Worm (Caenorhabditis elegans) whole organism, L4 larva: ENCODE data around the gene sra-27.

ENCODE experiments used
- F10B5.3 ChIP-seq: sonication (generic microtip); optimal IDR thresholded peaks from 2 replicates; lab custom pipeline; 2016; ENCODE audit warnings: mild to moderate bottlenecking, missing genetic modification characterization, missing compliant biosample characterization
- F26F4.8 ChIP-seq: fragments of 200-800 bp; sonication (Bioruptor generic); conservative IDR thresholded peaks from 2 replicates; pipeline ENCODE4 v1.3.6; 2022; ENCODE audit warnings: missing genetic modification characterization, missing compliant biosample characterization
- F49E8.2 ChIP-seq: sonication (generic microtip); optimal IDR thresholded peaks from 2 replicates; lab custom pipeline; 2016; ENCODE audit warnings: missing compliant biosample characterization, mild to moderate bottlenecking, missing genetic modification characterization, borderline replicate concordance
- T26A8.4 ChIP-seq: fragments of 200-800 bp; sonication (Bioruptor generic); IDR thresholded peaks from 2 replicates; pipeline ENCODE4 v1.3.6; 2022; ENCODE audit warnings: missing genetic modification characterization, missing compliant biosample characterization
- Y75B8A.6 ChIP-seq: fragments of 200-800 bp; sonication (Bioruptor generic); IDR thresholded peaks from 2 replicates; pipeline ENCODE4 v1.3.6; 2022; ENCODE audit warnings: missing genetic modification reagents, missing genetic modification characterization, missing compliant biosample characterization
- ZK546.5 ChIP-seq, 2 experiments: sonication (generic microtip); optimal IDR thresholded peaks; 2 replicates each; lab custom pipeline; 2017; ENCODE audit warnings: missing biosample characterization in 2 of 2, missing genetic modification characterization in 2 of 2
- aha-1 ChIP-seq: fragments of 150-350 bp; peaks from one replicate; lab custom pipeline; 2014; ENCODE audit warnings: missing biosample characterization, missing genetic modification characterization
- attf-4 ChIP-seq: sonication (generic microtip); optimal IDR thresholded peaks from 3 replicates; lab custom pipeline; 2017; ENCODE audit warnings: missing biosample characterization, missing genetic modification characterization
- ceh-44 ChIP-seq: fragments of 200-800 bp; sonication (Bioruptor generic); IDR thresholded peaks from 2 replicates; pipeline ENCODE4 v1.3.6; 2022; ENCODE audit warnings: missing genetic modification reagents, missing genetic modification characterization, missing compliant biosample characterization
- ceh-82 ChIP-seq: sonication (generic microtip); optimal IDR thresholded peaks from 2 replicates; lab custom pipeline; 2017; ENCODE audit warnings: missing biosample characterization, missing genetic modification characterization
- ces-1 ChIP-seq: fragments of 150-350 bp; sonication (generic microtip); optimal IDR thresholded peaks from 4 replicates; lab custom pipeline; 2014; ENCODE audit warnings: missing biosample characterization, missing genetic modification reagents, missing genetic modification characterization
- ctbp-1 ChIP-seq: fragments of 200-800 bp; sonication (Bioruptor generic); IDR thresholded peaks from 2 replicates; pipeline ENCODE4 v1.3.6; 2022; ENCODE audit warnings: missing genetic modification reagents, missing genetic modification characterization, missing compliant biosample characterization
- daf-12 ChIP-seq: fragments of 150-350 bp; optimal IDR thresholded peaks from 2 replicates; lab custom pipeline; 2014; ENCODE audit warnings: missing biosample characterization, missing genetic modification reagents, missing genetic modification characterization
- daf-16 ChIP-seq, 3 experiments: sonication (generic microtip); optimal IDR thresholded peaks; 2 replicates each; lab custom pipeline; 2016 to 2017; ENCODE audit warnings: missing genetic modification characterization in 3 of 3, missing genetic modification reagents in 3 of 3, mild to moderate bottlenecking in 2 of 3, missing compliant biosample characterization in 2 of 3, missing biosample characterization in 1 of 3, moderate library complexity in 1 of 3
- dmd-8 ChIP-seq: fragments of 200-800 bp; sonication (Bioruptor generic); IDR thresholded peaks from 2 replicates; pipeline ENCODE4 v1.3.6; 2022; ENCODE audit warnings: missing genetic modification characterization, missing compliant biosample characterization
- dpl-1 ChIP-seq: fragments of 150-350 bp; optimal IDR thresholded peaks from 2 replicates; lab custom pipeline; 2014; ENCODE audit warnings: missing biosample characterization, missing genetic modification reagents, missing genetic modification characterization
- dve-1 ChIP-seq: sonication (generic microtip); optimal IDR thresholded peaks from 2 replicates; lab custom pipeline; 2017; ENCODE audit warnings: antibody characterized with exemption, mild to moderate bottlenecking, missing genetic modification characterization, missing compliant biosample characterization; ENCODE audit not compliant: insufficient read depth
- hif-1 ChIP-seq, 2 experiments: sonication (generic microtip); optimal IDR thresholded peaks; 2 replicates each; lab custom pipeline; 2016 to 2017; ENCODE audit warnings: missing compliant biosample characterization in 2 of 2, missing genetic modification characterization in 2 of 2, missing genetic modification reagents in 2 of 2, missing genotype in 2 of 2, mild to moderate bottlenecking in 1 of 2
- hmg-1.1 ChIP-seq: fragments of 200-800 bp; sonication (Bioruptor generic); IDR thresholded peaks from 2 replicates; pipeline ENCODE4 v1.3.6; 2022; ENCODE audit warnings: missing genetic modification reagents, missing genetic modification characterization, missing compliant biosample characterization
- lin-15B ChIP-seq: fragments of 150-350 bp; sonication (generic microtip); optimal IDR thresholded peaks from 3 replicates; lab custom pipeline; 2014; ENCODE audit warnings: missing biosample characterization, missing genetic modification characterization
- lin-29 ChIP-seq: fragments of 200-800 bp; sonication (Bioruptor generic); IDR thresholded peaks from 2 replicates; pipeline ENCODE4 v1.3.6; 2022; ENCODE audit warnings: missing genetic modification reagents, missing genetic modification characterization, missing compliant biosample characterization
- lin-39 ChIP-seq: fragments of 150-350 bp; optimal IDR thresholded peaks from 2 replicates; lab custom pipeline; 2014; ENCODE audit warnings: missing biosample characterization, missing genetic modification reagents, missing genetic modification characterization
- lsy-2 ChIP-seq, 2 experiments: fragments of 150-350 bp in 1 of 2; sonication (generic microtip) in 1 of 2; optimal IDR thresholded peaks; 2 replicates each; lab custom pipeline; 2014 to 2017; ENCODE audit warnings: missing biosample characterization in 2 of 2, missing genetic modification characterization in 2 of 2
- mdl-1 ChIP-seq, 2 experiments: fragments of 150-350 bp in 1 of 2; sonication (generic microtip) in 1 of 2; optimal IDR thresholded peaks; 2 replicates each; lab custom pipeline; 2014 to 2017; ENCODE audit warnings: missing biosample characterization in 2 of 2, missing genetic modification characterization in 2 of 2
- mep-1 ChIP-seq: fragments of 150-350 bp; sonication (generic microtip); optimal IDR thresholded peaks from 3 replicates; lab custom pipeline; 2014; ENCODE audit warnings: missing biosample characterization, missing genetic modification characterization
- mes-2 ChIP-seq: sonication (generic microtip); optimal IDR thresholded peaks from 2 replicates; lab custom pipeline; 2016; ENCODE audit warnings: missing genotype, mild to moderate bottlenecking, missing genetic modification characterization, missing compliant biosample characterization; ENCODE audit not compliant: poor library complexity, severe bottlenecking
- nhr-10 ChIP-seq: fragments of 150-350 bp; optimal IDR thresholded peaks from 2 replicates; lab custom pipeline; 2014; ENCODE audit warnings: missing biosample characterization, missing genetic modification characterization
- nhr-11 ChIP-seq: fragments of 150-350 bp; optimal IDR thresholded peaks from 2 replicates; lab custom pipeline; 2014; ENCODE audit warnings: missing biosample characterization, missing genetic modification characterization
- nhr-111 ChIP-seq: fragments of 200-800 bp; sonication (Bioruptor generic); optimal IDR thresholded peaks from 2 replicates; lab custom pipeline; 2018; ENCODE audit warnings: mild to moderate bottlenecking, missing genetic modification characterization, missing compliant biosample characterization
- nhr-237 ChIP-seq: sonication (generic microtip); optimal IDR thresholded peaks from 2 replicates; lab custom pipeline; 2017; ENCODE audit warnings: missing biosample characterization, missing genetic modification characterization
- nhr-25 ChIP-seq: sonication (generic microtip); optimal IDR thresholded peaks from 2 replicates; lab custom pipeline; 2017; ENCODE audit warnings: missing genetic modification characterization, mild to moderate bottlenecking, missing compliant biosample characterization, antibody characterized with exemption, moderate library complexity, borderline replicate concordance; ENCODE audit not compliant: insufficient read depth
- nhr-42 ChIP-seq: fragments of 200-800 bp; sonication (Bioruptor generic); IDR thresholded peaks from 2 replicates; pipeline ENCODE4 v1.3.6; 2022; ENCODE audit warnings: missing genetic modification characterization, missing compliant biosample characterization
- nhr-6 ChIP-seq: fragments of 150-350 bp; optimal IDR thresholded peaks from 2 replicates; lab custom pipeline; 2014; ENCODE audit warnings: missing biosample characterization, missing genetic modification characterization
- nhr-76 ChIP-seq: fragments of 150-350 bp; optimal IDR thresholded peaks from 2 replicates; lab custom pipeline; 2014; ENCODE audit warnings: missing biosample characterization, missing genetic modification characterization
- pha-4 ChIP-seq, 2 experiments: fragments of 150-350 bp in 1 of 2; fragments of 200-800 bp in 1 of 2; sonication (Bioruptor generic) in 1 of 2; IDR thresholded peaks in 1 of 2; optimal IDR thresholded peaks in 1 of 2; 2 replicates each; pipeline versions ENCODE4 v1.3.6 to Lab custom; 2014 to 2022; ENCODE audit warnings: missing genetic modification characterization in 2 of 2, missing genetic modification reagents in 2 of 2, missing biosample characterization in 1 of 2, missing compliant biosample characterization in 1 of 2
- php-3 ChIP-seq: fragments of 200-800 bp; sonication (Bioruptor generic); IDR thresholded peaks from 2 replicates; pipeline ENCODE4 v1.3.6; 2022; ENCODE audit warnings: missing genetic modification reagents, missing genetic modification characterization, missing compliant biosample characterization
- pqm-1 ChIP-seq: sonication (generic microtip); optimal IDR thresholded peaks from 2 replicates; lab custom pipeline; 2017; ENCODE audit warnings: missing biosample characterization, missing genetic modification characterization
- saeg-2 ChIP-seq: fragments of 200-800 bp; sonication (Bioruptor generic); IDR thresholded peaks from 2 replicates; pipeline ENCODE4 v1.3.6; 2022; ENCODE audit warnings: missing genetic modification reagents, missing genetic modification characterization, missing compliant biosample characterization
- sdz-12 ChIP-seq: fragments of 200-800 bp; sonication (Bioruptor generic); optimal IDR thresholded peaks from 2 replicates; lab custom pipeline; 2018; ENCODE audit warnings: mild to moderate bottlenecking, missing genetic modification characterization, missing compliant biosample characterization
- set-16 ChIP-seq: fragments of 200-800 bp; sonication (Bioruptor generic); IDR thresholded peaks from 2 replicates; pipeline ENCODE4 v1.3.6; 2022; ENCODE audit warnings: missing genetic modification reagents, missing genetic modification characterization, missing compliant biosample characterization
- snpc-4 ChIP-seq: fragments of 150-350 bp; optimal IDR thresholded peaks from 2 replicates; lab custom pipeline; 2014; ENCODE audit warnings: missing biosample characterization, missing genetic modification characterization
- tag-97 ChIP-seq: fragments of 200-800 bp; sonication (Bioruptor generic); IDR thresholded peaks from 2 replicates; pipeline ENCODE4 v1.3.6; 2022; ENCODE audit warnings: missing genetic modification characterization, missing compliant biosample characterization
- tra-1 ChIP-seq: fragments of 200-800 bp; sonication (Bioruptor generic); IDR thresholded peaks from 2 replicates; pipeline ENCODE4 v1.3.6; 2022; ENCODE audit warnings: missing genetic modification reagents, missing genetic modification characterization, missing compliant biosample characterization
- unc-130 ChIP-seq: sonication (generic microtip); optimal IDR thresholded peaks from 2 replicates; lab custom pipeline; 2016; ENCODE audit warnings: missing genetic modification reagents, missing genetic modification characterization, missing compliant biosample characterization
- unc-39 ChIP-seq: sonication (generic microtip); optimal IDR thresholded peaks from 2 replicates; lab custom pipeline; 2017; ENCODE audit warnings: missing biosample characterization, missing genetic modification characterization
- vab-7 ChIP-seq: fragments of 200-800 bp; sonication (Bioruptor generic); IDR thresholded peaks from 2 replicates; pipeline ENCODE4 v1.3.6; 2022; ENCODE audit warnings: missing genetic modification reagents, missing genetic modification characterization, missing compliant biosample characterization
- zag-1 ChIP-seq: fragments of 150-350 bp; optimal IDR thresholded peaks from 2 replicates; lab custom pipeline; 2014; ENCODE audit warnings: missing biosample characterization, missing genetic modification characterization
- zfp-2 ChIP-seq: sonication (generic microtip); optimal IDR thresholded peaks from 2 replicates; lab custom pipeline; 2016; ENCODE audit warnings: mild to moderate bottlenecking, missing genetic modification characterization, missing compliant biosample characterization
- zfp-3 ChIP-seq: fragments of 200-800 bp; sonication (Bioruptor generic); conservative IDR thresholded peaks from 2 replicates; pipeline ENCODE4 v1.3.6; 2022; ENCODE audit warnings: missing genetic modification reagents, missing genetic modification characterization, missing compliant biosample characterization
- zip-11 ChIP-seq: fragments of 200-800 bp; sonication (Bioruptor generic); IDR thresholded peaks from 2 replicates; pipeline ENCODE4 v1.3.6; 2022; ENCODE audit warnings: missing genetic modification characterization, missing compliant biosample characterization
- ztf-7 ChIP-seq: fragments of 150-350 bp; optimal IDR thresholded peaks from 2 replicates; lab custom pipeline; 2014; ENCODE audit warnings: missing biosample characterization, missing genetic modification characterization

The sra-27 gene

DNA sequence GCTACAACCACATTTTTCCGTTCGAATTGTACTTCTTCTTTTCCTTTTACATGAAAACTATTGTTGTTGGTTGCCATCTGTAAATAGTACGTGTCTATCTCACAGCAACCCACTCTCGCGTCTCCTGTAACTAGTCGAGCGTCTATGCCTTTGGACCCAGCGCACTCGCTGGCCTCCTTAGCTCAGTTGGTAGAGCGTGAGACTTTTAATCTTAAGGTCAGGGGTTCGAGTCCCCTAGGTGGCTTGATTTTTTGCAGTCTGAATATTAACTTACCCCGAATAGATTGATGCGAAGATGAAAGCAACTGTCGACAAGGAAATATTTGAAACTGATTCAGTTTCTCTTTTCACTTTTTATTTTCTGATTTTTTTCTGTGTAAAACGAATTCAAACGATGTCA is 3.7 kb upstream of the sra-27 start, which contains the start of gene mpz-3 (continued):
- peak in 1 of 2 experiments; percentile 42 for TF ChIP-seq daf-16 (GFP tag; optimal IDR thresholded peaks at IDR 0.05; lab: Kevin White, UChicago)
- peak; percentile 36 for TF ChIP-seq daf-16 (tag; optimal IDR thresholded peaks at IDR 0.05; lab: Kevin White, UChicago)
- TF ChIP-seq dve-1 (tag; lab: Kevin White, UChicago) = no peak
- TF ChIP-seq nhr-11 = no peak
- TF ChIP-seq attf-4 = no peak
- no peak for TF ChIP-seq mes-2
- TF ChIP-seq nhr-42 (GFP tag; lab: Robert Waterston, UW) = no peak; the same call in 1 of the 2 replicates
- TF ChIP-seq nhr-111 (GFP tag; lab: Kevin White, UChicago) = no peak
- peak; percentile 88 for TF ChIP-seq aha-1 (tag; lab: Kevin White, UChicago)
- no peak for TF ChIP-seq dpl-1 (GFP tag; lab: Kevin White, UChicago)
- no peak for TF ChIP-seq zfp-2 (tag; lab: Kevin White, UChicago)
- TF ChIP-seq lsy-2 (tag; optimal IDR thresholded peaks at IDR 0.05; lab: Kevin White, UChicago) = no peak
- TF ChIP-seq nhr-6 (tag; lab: Kevin White, UChicago) = no peak
- no peak for TF ChIP-seq set-16 (GFP tag; lab: Robert Waterston, UW)
- TF ChIP-seq php-3 (GFP tag; lab: Robert Waterston, UW) = no peak
- TF ChIP-seq nhr-76 (tag; lab: Kevin White, UChicago) = no peak
- no peak for TF ChIP-seq F26F4.8
- no peak for TF ChIP-seq ZK546.5 (tag; optimal IDR thresholded peaks at IDR 0.05; lab: Kevin White, UChicago)
- TF ChIP-seq unc-39 (tag; lab: Kevin White, UChicago) = no peak
- TF ChIP-seq mdl-1 (tag; optimal IDR thresholded peaks at IDR 0.05; lab: Kevin White, UChicago) = peak in 1 of 2 experiments; percentile 32
- TF ChIP-seq pqm-1 (tag; lab: Kevin White, UChicago) = no peak
- no peak for TF ChIP-seq F10B5.3 (tag; lab: Kevin White, UChicago)
- no peak for TF ChIP-seq ces-1 (GFP tag; lab: Kevin White, UChicago)
- TF ChIP-seq mep-1 (tag; lab: Kevin White, UChicago) = no peak
- peak; percentile 55; the same call in 1 of the 2 replicates for TF ChIP-seq ctbp-1 (GFP tag; lab: Robert Waterston, UW)
- no peak for TF ChIP-seq snpc-4 (tag; lab: Kevin White, UChicago)
- peak; percentile 34 for TF ChIP-seq ztf-7 (tag; lab: Kevin White, UChicago)
- no peak for TF ChIP-seq vab-7 (GFP tag; lab: Robert Waterston, UW)
- no peak for TF ChIP-seq nhr-25 (tag; lab: Kevin White, UChicago)
- TF ChIP-seq zag-1 = no peak
- TF ChIP-seq tra-1 (GFP tag; lab: Robert Waterston, UW) = 0 out of 2 replicates have a peak, but pooled peaks have one; percentile 29
- TF ChIP-seq lin-29 (GFP tag; lab: Robert Waterston, UW) = no peak
- TF ChIP-seq F49E8.2 (tag; lab: Kevin White, UChicago) = no peak
- TF ChIP-seq daf-12 (tag; lab: Kevin White, UChicago) = no peak
- no peak for TF ChIP-seq zip-11 (GFP tag; lab: Robert Waterston, UW)
- no peak for TF ChIP-seq lin-39 (tag; lab: Kevin White, UChicago)
- TF ChIP-seq T26A8.4 (GFP tag; lab: Robert Waterston, UW) = no peak
- TF ChIP-seq nhr-237 (tag; lab: Kevin White, UChicago) = no peak
- TF ChIP-seq unc-130 = peak; percentile 47
- no peak for TF ChIP-seq hif-1 (tag; optimal IDR thresholded peaks at IDR 0.05; lab: Kevin White, UChicago)
- peak; percentile 70; the same call in 1 of the 2 replicates for TF ChIP-seq ceh-44 (GFP tag; lab: Robert Waterston, UW)
- TF ChIP-seq nhr-10 (tag; lab: Kevin White, UChicago) = no peak
- no peak; the same call in 1 of the 2 replicates for TF ChIP-seq hmg-1.1 (GFP tag; lab: Robert Waterston, UW)
- no peak for TF ChIP-seq tag-97
- no peak for TF ChIP-seq zfp-3
- TF ChIP-seq saeg-2 (GFP tag; lab: Robert Waterston, UW) = no peak
- TF ChIP-seq ceh-82 (tag; lab: Kevin White, UChicago) = no peak
- no peak for TF ChIP-seq dmd-8 (GFP tag; lab: Robert Waterston, UW)
- TF ChIP-seq lin-15B (tag; lab: Kevin White, UChicago) = no peak
- TF ChIP-seq pha-4 (GFP tag; IDR thresholded peaks at IDR 0.05; lab: Robert Waterston, UW) = peak; percentile 68; the same call in 1 of the 2 replicates
- TF ChIP-seq pha-4 (tag; optimal IDR thresholded peaks at IDR 0.05; lab: Kevin White, UChicago) = no peak
- TF ChIP-seq Y75B8A.6 (GFP tag; lab: Robert Waterston, UW) = no peak
- no peak for TF ChIP-seq sdz-12 (GFP tag; lab: Kevin White, UChicago)
